Worm (Caenorhabditis elegans): ENCODE data around the gene rog-1.

DNA sequence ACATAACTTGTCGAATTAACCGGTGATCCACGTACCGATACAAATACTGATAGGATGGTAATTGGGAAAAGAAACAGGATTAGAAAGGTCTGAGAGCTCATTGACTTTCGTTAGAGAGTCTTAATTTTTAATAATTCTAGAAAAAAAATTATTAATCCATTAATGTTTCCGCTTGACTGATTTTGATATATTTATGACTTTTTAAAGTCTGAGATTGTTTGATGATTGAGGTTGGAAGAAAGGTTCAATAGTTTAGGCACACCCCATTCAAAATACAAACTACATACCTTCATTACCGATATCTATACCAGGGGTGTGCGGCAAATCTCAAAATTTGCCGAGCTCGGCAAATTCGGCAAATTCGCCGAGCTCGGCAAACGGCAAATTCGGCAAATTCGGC is 3.5 kb upstream of the rog-1 start, which contains the start of gene F54D12.10:
- TF ChIP-seq dao-5 (tag; optimal IDR thresholded peaks at IDR 0.05) (no peak), him-1 (tag; optimal IDR thresholded peaks at IDR 0.05) (no peak), W03F9.2 (tag; optimal IDR thresholded peaks at IDR 0.05) (no peak)

All from whole organism, L4/young adult.